Fruit fly (Drosophila melanogaster): ENCODE measurements around the gene Osi3.

The Osi3 gene

dm6 chr3R:6215053-6215882 is at the start of gene Osi3:
Gene Osi3, plus strand, starts transcription at chr3R:6215832.
- TF ChIP-seq CG8478 (optimal IDR thresholded peaks at IDR 0.05) (no peak), CTCF (optimal IDR thresholded peaks at IDR 0.05) (no peak)

dm6 chr3R:6167183-6167582 is 48.4 kb upstream of the Osi3 start, which contains the start of gene CG1077:
Gene CG1077, plus strand, starts transcription at chr3R:6167483.
- no peak for TF ChIP-seq CTCF (optimal IDR thresholded peaks at IDR 0.05)

- peak; percentile 91 to 94 for TF ChIP-seq CTCF (optimal IDR thresholded peaks at IDR 0.05)
- TF ChIP-seq CG8478 (optimal IDR thresholded peaks at IDR 0.05) = no peak
Observed at dm6 chr3R:6170737-6171136, 44.9 kb upstream of the Osi3 start.

dm6 chr3R:6173249-6173648 is 42.4 kb upstream of the Osi3 start, which contains the start of gene Osi1:
Gene Osi1, plus strand, starts transcription at chr3R:6173549.
- TF ChIP-seq CG8478 (optimal IDR thresholded peaks at IDR 0.05) (no peak), CTCF (optimal IDR thresholded peaks at IDR 0.05) (no peak)

dm6 chr3R:6182511-6182910 is 33.1 kb upstream of the Osi3 start:
- no peak for TF ChIP-seq CG8478 (optimal IDR thresholded peaks at IDR 0.05)
- no peak for TF ChIP-seq CTCF (optimal IDR thresholded peaks at IDR 0.05)

- TF ChIP-seq CG8478 (optimal IDR thresholded peaks at IDR 0.05) (no peak), CTCF (optimal IDR thresholded peaks at IDR 0.05) (no peak)
Observed at dm6 chr3R:6187015-6187414, 28.6 kb upstream of the Osi3 start, which contains the start of gene NPFR. Gene NPFR, plus strand, starts transcription at chr3R:6187315.

- TF ChIP-seq CTCF (optimal IDR thresholded peaks at IDR 0.05) (no peak), CG8478 (optimal IDR thresholded peaks at IDR 0.05) (no peak)
Observed at dm6 chr3R:6196416-6196815, 19.2 kb upstream of the Osi3 start.

- TF ChIP-seq CG8478 (optimal IDR thresholded peaks at IDR 0.05) = no peak
Observed at dm6 chr3R:6198488-6198892, 17.1 kb upstream of the Osi3 start, which contains the start of gene Osi24. Gene Osi24, plus strand, starts transcription at chr3R:6198811.

- TF ChIP-seq CG8478 (optimal IDR thresholded peaks at IDR 0.05) (no peak), CTCF (optimal IDR thresholded peaks at IDR 0.05) (no peak)
Observed at dm6 chr3R:6199717-6200116, 15.9 kb upstream of the Osi3 start.

dm6 chr3R:6203000-6203399 is 12.6 kb upstream of the Osi3 start:
- no peak for TF ChIP-seq CTCF (optimal IDR thresholded peaks at IDR 0.05)
- TF ChIP-seq CG8478 (optimal IDR thresholded peaks at IDR 0.05) = no peak

dm6 chr3R:6209073-6209472 is 6.6 kb upstream of the Osi3 start, which contains the start of gene Osi2:
Gene Osi2, plus strand, starts transcription at chr3R:6209373.
- no peak for TF ChIP-seq CTCF (optimal IDR thresholded peaks at IDR 0.05)
- no peak for TF ChIP-seq CG8478 (optimal IDR thresholded peaks at IDR 0.05)

dm6 chr3R:6210266-6211040 is 5.2 kb upstream of the Osi3 start:
- TF ChIP-seq CTCF (optimal IDR thresholded peaks at IDR 0.05) = no peak
- no peak for TF ChIP-seq CG8478 (optimal IDR thresholded peaks at IDR 0.05)

dm6 chr3R:6211041-6211377 is 4.6 kb upstream of the Osi3 start:
- TF ChIP-seq CTCF (optimal IDR thresholded peaks at IDR 0.05) (no peak), CG8478 (optimal IDR thresholded peaks at IDR 0.05) (no peak)

- TF ChIP-seq CTCF (optimal IDR thresholded peaks at IDR 0.05) (no peak), CG8478 (optimal IDR thresholded peaks at IDR 0.05) (no peak)
Observed at dm6 chr3R:6214227-6214626, 1.4 kb upstream of the Osi3 start.

- TF ChIP-seq CG8478 (optimal IDR thresholded peaks at IDR 0.05) (no peak), CTCF (optimal IDR thresholded peaks at IDR 0.05) (no peak)
Observed at dm6 chr3R:6221681-6222080, 6.0 kb downstream of the Osi3 start, which contains the start of gene Osi4. Gene Osi4, minus strand, starts transcription at chr3R:6221781.

- no peak for TF ChIP-seq CG8478 (optimal IDR thresholded peaks at IDR 0.05)
Observed at dm6 chr3R:6222119-6222518, 6.5 kb downstream of the Osi3 start.
